Fruit fly (Drosophila melanogaster) whole organism, embryonic: Measurements from ENCODE around the gene CG6527.

Experiments
- Asciz ChIP-seq: fragments of 200-800 bp; sonication (Bioruptor generic); optimal IDR thresholded peaks from 2 replicates; lab custom pipeline; 2017; ENCODE audit warnings: missing biosample characterization, mild to moderate bottlenecking, missing genetic modification characterization, missing genetic modification reagents
- Blimp-1 ChIP-seq: fragments of 200-800 bp; sonication (Bioruptor generic); optimal IDR thresholded peaks from 3 replicates; lab custom pipeline; 2018; ENCODE audit warnings: missing biosample characterization, missing genetic modification characterization, mild to moderate bottlenecking, moderate library complexity, missing genetic modification reagents
- CG10565 ChIP-seq: fragments of 200-800 bp; sonication (Bioruptor generic); optimal IDR thresholded peaks from 3 replicates; lab custom pipeline; 2016; ENCODE audit warnings: missing biosample characterization, mild to moderate bottlenecking, missing genetic modification characterization
- CG1233 ChIP-seq: fragments of 200-800 bp; sonication (Bioruptor generic); optimal IDR thresholded peaks from 4 replicates; lab custom pipeline; 2018; ENCODE audit warnings: missing biosample characterization, mild to moderate bottlenecking, missing genetic modification characterization
- CG13775 ChIP-seq: fragments of 200-800 bp; sonication (Bioruptor generic); optimal IDR thresholded peaks from 3 replicates; lab custom pipeline; 2017; ENCODE audit warnings: missing biosample characterization, mild to moderate bottlenecking, missing genetic modification characterization
- CG15479 ChIP-seq: fragments of 200-800 bp; sonication (Bioruptor generic); optimal IDR thresholded peaks from 3 replicates; lab custom pipeline; 2019; ENCODE audit warnings: missing biosample characterization, mild to moderate bottlenecking, missing genetic modification characterization, moderate library complexity
- CG15696 ChIP-seq: fragments of 200-800 bp; sonication (Bioruptor generic); optimal IDR thresholded peaks from 2 replicates; lab custom pipeline; 2019; ENCODE audit warnings: missing biosample characterization, mild to moderate bottlenecking, missing genetic modification characterization, moderate library complexity
- CG2199 ChIP-seq: fragments of 200-800 bp; sonication (Bioruptor generic); IDR thresholded peaks from 3 replicates; pipeline ENCODE4 v1.3.6; 2022; ENCODE audit warnings: missing biosample characterization, missing genetic modification characterization
- CG2712 ChIP-seq: fragments of 200-800 bp; optimal IDR thresholded peaks from 3 replicates; lab custom pipeline; 2019; ENCODE audit warnings: missing biosample characterization, mild to moderate bottlenecking, missing genetic modification characterization, moderate library complexity
- CG30403 ChIP-seq: fragments of 200-800 bp; sonication (Bioruptor generic); optimal IDR thresholded peaks from 3 replicates; lab custom pipeline; 2016; ENCODE audit warnings: missing biosample characterization, missing genetic modification characterization
- CG3838 ChIP-seq: fragments of 200-800 bp; sonication (Bioruptor generic); optimal IDR thresholded peaks from 3 replicates; lab custom pipeline; 2016; ENCODE audit warnings: missing biosample characterization, missing genetic modification characterization
- CG4707 ChIP-seq: fragments of 200-800 bp; sonication (Bioruptor generic); optimal IDR thresholded peaks from 2 replicates; lab custom pipeline; 2018; ENCODE audit warnings: missing biosample characterization, mild to moderate bottlenecking, missing genetic modification characterization, moderate library complexity
- CG5953 ChIP-seq: fragments of 200-800 bp; sonication (Bioruptor generic); IDR thresholded peaks from 2 replicates; pipeline ENCODE4 v1.3.6; 2022; ENCODE audit warnings: missing biosample characterization, missing genetic modification characterization
- CG6654 ChIP-seq: fragments of 200-800 bp; sonication (Bioruptor generic); optimal IDR thresholded peaks from 2 replicates; lab custom pipeline; 2017; ENCODE audit warnings: missing biosample characterization, mild to moderate bottlenecking, missing genetic modification characterization
- CG6791 ChIP-seq: fragments of 200-800 bp; sonication (Bioruptor generic); IDR thresholded peaks from 3 replicates; pipeline ENCODE4 v1.3.6; 2022; ENCODE audit warnings: missing biosample characterization, missing genetic modification characterization; ENCODE audit not compliant: partially characterized antibody
- CG6813 ChIP-seq: fragments of 200-800 bp; sonication (Bioruptor generic); optimal IDR thresholded peaks from 2 replicates; lab custom pipeline; 2017; ENCODE audit warnings: missing biosample characterization, missing genetic modification characterization, mild to moderate bottlenecking, moderate library complexity, missing genetic modification reagents
- CG7556 ChIP-seq: fragments of 200-800 bp; sonication (Bioruptor generic); optimal IDR thresholded peaks from 2 replicates; lab custom pipeline; 2017; ENCODE audit warnings: missing biosample characterization, mild to moderate bottlenecking, missing genetic modification characterization
- CG7987 ChIP-seq: fragments of 200-800 bp; sonication (Bioruptor generic); optimal IDR thresholded peaks from 2 replicates; lab custom pipeline; 2018; ENCODE audit warnings: missing biosample characterization, mild to moderate bottlenecking, missing genetic modification characterization, moderate library complexity
- CG8478 ChIP-seq: fragments of >200 bp; optimal IDR thresholded peaks from 2 replicates; lab custom pipeline; 2018
- CG9876 ChIP-seq: fragments of 200-800 bp; sonication (Bioruptor generic); optimal IDR thresholded peaks from 2 replicates; lab custom pipeline; 2016; ENCODE audit warnings: missing biosample characterization, missing genetic modification characterization
- Chrac-16 ChIP-seq: fragments of 200-800 bp; sonication (Bioruptor generic); optimal IDR thresholded peaks from 3 replicates; lab custom pipeline; 2016; ENCODE audit warnings: missing biosample characterization, missing genetic modification characterization
- CrebB ChIP-seq: fragments of 200-800 bp; sonication (Bioruptor generic); optimal IDR thresholded peaks from 3 replicates; lab custom pipeline; 2018; ENCODE audit warnings: missing biosample characterization, mild to moderate bottlenecking, missing genetic modification characterization
- Dip2 ChIP-seq: fragments of 200-800 bp; sonication (Bioruptor generic); IDR thresholded peaks from 2 replicates; pipeline ENCODE4 v1.3.6; 2022; ENCODE audit warnings: missing biosample characterization, missing genetic modification characterization
- Eip74EF ChIP-seq, 2 experiments: fragments of 200-800 bp in 1 of 2; fragments of >200 bp in 1 of 2; sonication (Bioruptor generic) in 1 of 2; optimal IDR thresholded peaks; 2 replicates each; lab custom pipeline; 2017 to 2019; ENCODE audit warnings: missing biosample characterization in 2 of 2, missing genetic modification characterization in 2 of 2, mild to moderate bottlenecking in 1 of 2, moderate library complexity in 1 of 2
- HLH3B ChIP-seq: fragments of 200-800 bp; sonication (Bioruptor generic); IDR thresholded peaks from 2 replicates; pipeline ENCODE4 v1.3.6; 2022; ENCODE audit warnings: missing biosample characterization, missing genetic modification characterization
- Hmr ChIP-seq: fragments of 200-800 bp; sonication (Bioruptor generic); optimal IDR thresholded peaks from 3 replicates; lab custom pipeline; 2017; ENCODE audit warnings: mild to moderate bottlenecking, missing biosample characterization, missing genetic modification reagents, missing genetic modification characterization
- Myb ChIP-seq: fragments of 200-800 bp; sonication (Bioruptor generic); optimal IDR thresholded peaks from 2 replicates; lab custom pipeline; 2016; ENCODE audit warnings: missing biosample characterization, missing genetic modification characterization
- Oaz ChIP-seq: fragments of 200-800 bp; sonication (Bioruptor generic); IDR thresholded peaks from 2 replicates; pipeline ENCODE4 v1.3.6; 2022; ENCODE audit warnings: missing biosample characterization, missing genetic modification characterization
- Pdp1 ChIP-seq, 2 experiments: fragments of 200-800 bp; sonication (Bioruptor generic); optimal IDR thresholded peaks; 3 replicates each; lab custom pipeline; 2016; ENCODE audit warnings: missing biosample characterization in 2 of 2, missing genetic modification characterization in 2 of 2, mild to moderate bottlenecking in 1 of 2, moderate library complexity in 1 of 2
- Poxn ChIP-seq: fragments of 200-800 bp; sonication (Bioruptor generic); IDR thresholded peaks from 2 replicates; pipeline ENCODE4 v1.3.6; 2022; ENCODE audit warnings: missing biosample characterization, missing genetic modification characterization
- Rfx ChIP-seq: fragments of 200-800 bp; sonication (Bioruptor generic); IDR thresholded peaks from 2 replicates; pipeline ENCODE4 v1.3.6; 2022; ENCODE audit warnings: missing biosample characterization, missing genetic modification characterization
- Sin3A ChIP-seq: fragments of >200 bp; optimal IDR thresholded peaks from 2 replicates; lab custom pipeline; 2018
- Six4 ChIP-seq: fragments of 200-800 bp; sonication (Bioruptor generic); optimal IDR thresholded peaks from 2 replicates; lab custom pipeline; 2016; ENCODE audit warnings: missing biosample characterization, missing genetic modification characterization
- Sox102F ChIP-seq: fragments of 200-800 bp; sonication (Bioruptor generic); optimal IDR thresholded peaks from 2 replicates; lab custom pipeline; 2018; ENCODE audit warnings: missing biosample characterization, mild to moderate bottlenecking, missing genetic modification characterization, moderate library complexity
- Spps ChIP-seq: fragments of 200-800 bp; sonication (Bioruptor generic); optimal IDR thresholded peaks from 2 replicates; lab custom pipeline; 2018; ENCODE audit warnings: missing biosample characterization, mild to moderate bottlenecking, missing genetic modification characterization
- dysf ChIP-seq: fragments of 200-800 bp; sonication (Bioruptor generic); IDR thresholded peaks from 3 replicates; pipeline ENCODE4 v1.3.6; 2022; ENCODE audit warnings: missing biosample characterization, missing genetic modification characterization
- ewg ChIP-seq: fragments of 200-800 bp; sonication (Bioruptor generic); optimal IDR thresholded peaks from 3 replicates; lab custom pipeline; 2017; ENCODE audit warnings: mild to moderate bottlenecking, missing biosample characterization, missing genetic modification reagents, missing genetic modification characterization
- fd96Cb ChIP-seq: fragments of 200-800 bp; sonication (Bioruptor generic); optimal IDR thresholded peaks from 2 replicates; lab custom pipeline; 2018; ENCODE audit warnings: missing biosample characterization, mild to moderate bottlenecking, missing genetic modification characterization, moderate library complexity
- jumu ChIP-seq: fragments of 200-800 bp; sonication (Bioruptor generic); optimal IDR thresholded peaks from 3 replicates; lab custom pipeline; 2016; ENCODE audit warnings: missing biosample characterization, missing genetic modification characterization
- sc ChIP-seq, 3 experiments: fragments of >200 bp in 2 of 3; fragments of 200-800 bp in 1 of 3; sonication (Bioruptor generic) in 1 of 3; optimal IDR thresholded peaks; 2 replicates in 2 of 3; 3 replicates in 1 of 3; lab custom pipeline; 2017; ENCODE audit warnings: mild to moderate bottlenecking in 1 of 3, missing biosample characterization in 1 of 3, missing genetic modification characterization in 1 of 3, missing genetic modification reagents in 1 of 3
- sd ChIP-seq: fragments of 200-800 bp; sonication (Bioruptor generic); optimal IDR thresholded peaks from 3 replicates; lab custom pipeline; 2018; ENCODE audit warnings: missing biosample characterization, mild to moderate bottlenecking, missing genetic modification characterization, moderate library complexity
- ssp ChIP-seq: fragments of 200-800 bp; sonication (Bioruptor generic); IDR thresholded peaks from 2 replicates; pipeline ENCODE4 v1.3.6; 2022; ENCODE audit warnings: missing biosample characterization, missing genetic modification characterization
- sug ChIP-seq: fragments of 200-800 bp; optimal IDR thresholded peaks from 2 replicates; lab custom pipeline; 2019; ENCODE audit warnings: missing biosample characterization, mild to moderate bottlenecking, missing genetic modification characterization, moderate library complexity
- trem ChIP-seq: fragments of 200-800 bp; optimal IDR thresholded peaks from 3 replicates; lab custom pipeline; 2019; ENCODE audit warnings: missing biosample characterization, mild to moderate bottlenecking, missing genetic modification characterization, moderate library complexity
- trh ChIP-seq: fragments of 200-800 bp; sonication (Bioruptor generic); optimal IDR thresholded peaks from 2 replicates; lab custom pipeline; 2016; ENCODE audit warnings: missing biosample characterization, missing genetic modification characterization
- tx ChIP-seq: fragments of 200-800 bp; sonication (Bioruptor generic); optimal IDR thresholded peaks from 2 replicates; lab custom pipeline; 2016; ENCODE audit warnings: missing biosample characterization, missing genetic modification characterization
- yki ChIP-seq: fragments of >200 bp; optimal IDR thresholded peaks from 3 replicates; lab custom pipeline; 2018
- zen2 ChIP-seq: fragments of 200-800 bp; sonication (Bioruptor generic); IDR thresholded peaks from 3 replicates; pipeline ENCODE4 v1.3.6; 2022; ENCODE audit warnings: missing biosample characterization, missing genetic modification characterization; ENCODE audit not compliant: partially characterized antibody

CG6527 gene

DNA sequence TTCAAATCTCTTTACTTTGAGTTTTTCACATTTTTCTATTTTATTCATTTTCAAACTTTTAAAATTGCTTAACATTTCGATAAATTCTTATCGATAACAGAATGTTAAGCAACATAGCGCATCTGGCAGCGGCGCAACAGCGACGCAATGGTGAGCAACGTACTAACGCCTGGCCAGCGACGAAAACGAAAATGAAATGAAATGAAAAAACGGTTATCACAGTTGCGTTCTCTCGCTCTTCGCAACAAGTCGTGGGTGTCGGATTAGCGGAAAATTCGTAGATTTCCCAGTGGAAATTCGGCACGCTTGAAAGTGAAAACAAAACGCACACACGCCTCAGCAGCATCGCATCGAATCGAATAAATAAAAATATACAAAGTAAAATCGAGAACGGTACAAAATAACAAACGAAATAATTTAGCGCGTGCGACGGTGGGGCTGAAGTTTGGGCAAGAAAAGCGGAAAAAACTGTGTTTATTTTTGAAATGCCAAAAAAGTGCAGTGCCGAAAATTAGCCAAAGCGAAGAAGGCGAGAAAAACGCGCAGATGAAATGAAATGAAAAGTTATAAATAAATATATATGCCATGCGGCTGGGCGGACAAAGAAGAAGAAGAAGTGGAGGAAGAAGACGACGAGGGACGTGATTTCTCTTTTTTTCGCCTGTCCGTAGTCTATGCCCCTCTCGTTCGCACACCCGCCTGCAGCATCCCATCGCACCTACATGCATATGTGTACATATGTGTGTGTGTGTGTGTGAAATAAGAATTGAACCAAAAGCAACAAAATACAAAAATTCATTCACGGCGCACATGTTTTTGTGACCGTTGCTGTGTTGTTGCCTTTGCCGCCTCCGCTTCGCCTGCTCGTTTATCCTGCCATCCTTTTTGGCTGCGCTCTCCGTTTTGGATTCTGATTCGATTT, 42.8 kb downstream of the CG6527 start (continued):
- TF ChIP-seq CG6813 (GFP tag; lab: Kevin White, UChicago), result peak; percentile 0
- peak; percentile 68 for TF ChIP-seq trem (tag; lab: Kevin White, UChicago)
- TF ChIP-seq CG6791, result no peak; the same call in 2 of the 3 replicates
- TF ChIP-seq Sin3A (lab: Kevin White, UChicago), result peak; percentile 25
- TF ChIP-seq HLH3B (GFP tag; lab: Robert Waterston, UW), result no peak
- no peak for TF ChIP-seq CG6654 (GFP tag; lab: Kevin White, UChicago)
- TF ChIP-seq yki (lab: Kevin White, UChicago), result no peak
- TF ChIP-seq tx (GFP tag; lab: Kevin White, UChicago), result no peak
- peak in 1 of 2 experiments; percentile 18 for TF ChIP-seq Pdp1 (GFP tag; optimal IDR thresholded peaks at IDR 0.05; lab: Kevin White, UChicago)
- no peak for TF ChIP-seq Dip2
- no peak for TF ChIP-seq CG5953 (GFP tag; lab: Robert Waterston, UW)
- no peak for TF ChIP-seq ssp (GFP tag; lab: Robert Waterston, UW)
- no peak for TF ChIP-seq sc (optimal IDR thresholded peaks at IDR 0.05; lab: Kevin White, UChicago)
- no peak for TF ChIP-seq sc (GFP tag; optimal IDR thresholded peaks at IDR 0.05; lab: Kevin White, UChicago)
- TF ChIP-seq CG7556, result no peak
- no peak for TF ChIP-seq CG3838
- no peak for TF ChIP-seq CG8478 (lab: Kevin White, UChicago)
- TF ChIP-seq Sox102F (GFP tag; lab: Kevin White, UChicago), result no peak
- TF ChIP-seq CG7987 (GFP tag; lab: Kevin White, UChicago), result peak; percentile 60
- no peak for TF ChIP-seq CG15696 (tag; lab: Kevin White, UChicago)
- no peak for TF ChIP-seq CG9876
- peak; percentile 57; the same call in 1 of the 2 replicates for TF ChIP-seq Rfx (GFP tag; lab: Robert Waterston, UW)
- peak; percentile 74 for TF ChIP-seq Myb (GFP tag; lab: Kevin White, UChicago)
- peak; percentile 78 for TF ChIP-seq CG2199 (GFP tag; lab: Robert Waterston, UW)
- TF ChIP-seq CG15479, result no peak
- TF ChIP-seq Oaz, result no peak

DNA sequence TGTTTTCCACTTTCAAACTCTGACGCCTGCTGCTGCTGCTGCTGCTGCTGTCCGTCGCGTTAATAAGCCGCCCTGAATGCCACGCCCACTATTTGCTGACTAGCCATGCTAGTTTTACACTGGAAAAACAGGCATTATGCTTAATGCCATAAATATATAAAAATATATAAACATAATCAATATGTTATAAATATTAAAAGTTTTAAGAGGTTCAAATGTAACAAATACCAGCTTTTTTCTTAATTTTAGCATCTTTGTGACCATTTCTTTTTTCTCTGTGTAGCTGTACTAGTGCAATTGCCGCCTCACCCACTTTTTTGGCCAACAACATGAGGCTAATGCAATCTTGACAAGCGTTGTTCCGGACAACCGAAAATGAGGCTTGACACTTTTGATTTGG, 44.1 kb downstream of the CG6527 start:
- peak; percentile 24 for TF ChIP-seq CG13775 (GFP tag; lab: Kevin White, UChicago)
- no peak for TF ChIP-seq Chrac-16 (GFP tag; lab: Kevin White, UChicago)
- peak; percentile 77 for TF ChIP-seq CG2712 (tag; lab: Kevin White, UChicago)
- peak; percentile 25 for TF ChIP-seq Asciz (GFP tag; lab: Kevin White, UChicago)
- no peak for TF ChIP-seq ewg (GFP tag; lab: Kevin White, UChicago)
- TF ChIP-seq Eip74EF (GFP tag; optimal IDR thresholded peaks at IDR 0.05; lab: Kevin White, UChicago), result no peak
- TF ChIP-seq tx (GFP tag; lab: Kevin White, UChicago), result no peak
- no peak for TF ChIP-seq trh (GFP tag; lab: Kevin White, UChicago)
- TF ChIP-seq Blimp-1 (GFP tag; lab: Kevin White, UChicago), result peak; percentile 43
- TF ChIP-seq Poxn (GFP tag; lab: Robert Waterston, UW), result no peak
- TF ChIP-seq Sox102F (GFP tag; lab: Kevin White, UChicago), result peak; percentile 41
- no peak for TF ChIP-seq CG4707 (GFP tag; lab: Kevin White, UChicago)
- no peak for TF ChIP-seq CG10565
- no peak for TF ChIP-seq ssp (GFP tag; lab: Robert Waterston, UW)
- no peak for TF ChIP-seq sd (tag; lab: Kevin White, UChicago)
- no peak for TF ChIP-seq sug (tag; lab: Kevin White, UChicago)
- TF ChIP-seq zen2 (GFP tag; lab: Robert Waterston, UW), result no peak
- TF ChIP-seq Six4 (GFP tag; lab: Kevin White, UChicago), result no peak
- TF ChIP-seq Spps (tag; lab: Kevin White, UChicago), result peak; percentile 43
- no peak for TF ChIP-seq jumu (GFP tag; lab: Kevin White, UChicago)
- TF ChIP-seq fd96Cb (tag; lab: Kevin White, UChicago), result peak; percentile 39
- no peak; the same call in 2 of the 3 replicates for TF ChIP-seq dysf (GFP tag; lab: Robert Waterston, UW)
- TF ChIP-seq Hmr, result peak; percentile 37
- TF ChIP-seq CrebB, result no peak
- peak; percentile 47 for TF ChIP-seq CG30403 (GFP tag; lab: Kevin White, UChicago)
- TF ChIP-seq CG1233, result peak; percentile 47
